Worm (Caenorhabditis elegans) whole organism, early embryonic: ENCODE measurements around the gene hpl-2.

Experiments used
- F13C5.2 ChIP-seq: sonication (generic microtip); optimal IDR thresholded peaks from 2 replicates; lab custom pipeline; 2017; ENCODE audit warnings: mild to moderate bottlenecking, missing genetic modification characterization, inconsistent platforms, missing compliant biosample characterization
- aly-1 ChIP-seq: sonication (generic microtip); optimal IDR thresholded peaks from 2 replicates; lab custom pipeline; 2016; ENCODE audit warnings: missing genetic modification characterization, missing compliant biosample characterization
- ama-1 ChIP-seq: fragments of 150-350 bp; optimal IDR thresholded peaks from 2 replicates; lab custom pipeline; 2014
- ceh-13 ChIP-seq: fragments of 200-800 bp; sonication (Bioruptor generic); optimal IDR thresholded peaks from 2 replicates; lab custom pipeline; 2018; ENCODE audit warnings: mild to moderate bottlenecking, missing genetic modification characterization, missing compliant biosample characterization
- ets-7 ChIP-seq: sonication (generic microtip); optimal IDR thresholded peaks from 2 replicates; lab custom pipeline; 2016; ENCODE audit warnings: missing genotype, missing genetic modification characterization, missing compliant biosample characterization
- flt-1 ChIP-seq: fragments of 200-800 bp; sonication (Bioruptor generic); IDR thresholded peaks from 2 replicates; pipeline ENCODE4 v1.3.6; 2022; ENCODE audit warnings: missing genetic modification characterization, missing compliant biosample characterization
- hmbx-1 ChIP-seq: sonication (generic microtip); optimal IDR thresholded peaks from 2 replicates; lab custom pipeline; 2016; ENCODE audit warnings: mild to moderate bottlenecking, missing genetic modification characterization, missing compliant biosample characterization
- hmg-4 ChIP-seq: fragments of 200-800 bp; sonication (Bioruptor generic); optimal IDR thresholded peaks from 2 replicates; lab custom pipeline; 2018; ENCODE audit warnings: mild to moderate bottlenecking, missing genetic modification characterization, missing compliant biosample characterization
- hnd-1 ChIP-seq: sonication (generic microtip); optimal IDR thresholded peaks from 2 replicates; lab custom pipeline; 2016; ENCODE audit warnings: missing genetic modification characterization, missing compliant biosample characterization
- pes-1 ChIP-seq: fragments of 200-800 bp; sonication (Bioruptor generic); IDR thresholded peaks from 2 replicates; pipeline ENCODE4 v1.3.6; 2022; ENCODE audit warnings: missing genetic modification reagents, missing genetic modification characterization, missing compliant biosample characterization
- scrt-1 ChIP-seq: fragments of 200-800 bp; sonication (Bioruptor generic); IDR thresholded peaks from 2 replicates; pipeline ENCODE4 v1.3.6; 2022; ENCODE audit warnings: missing genetic modification characterization, missing compliant biosample characterization
- sea-1 ChIP-seq: fragments of 200-800 bp; sonication (Bioruptor generic); conservative IDR thresholded peaks from 2 replicates; pipeline ENCODE4 v1.3.6; 2022; ENCODE audit warnings: missing genetic modification characterization, missing compliant biosample characterization
- tbx-37 ChIP-seq: fragments of 200-800 bp; sonication (Bioruptor generic); conservative IDR thresholded peaks from 2 replicates; pipeline ENCODE4 v1.3.6; 2022; ENCODE audit warnings: missing genetic modification reagents, missing genetic modification characterization, missing compliant biosample characterization

DNA sequence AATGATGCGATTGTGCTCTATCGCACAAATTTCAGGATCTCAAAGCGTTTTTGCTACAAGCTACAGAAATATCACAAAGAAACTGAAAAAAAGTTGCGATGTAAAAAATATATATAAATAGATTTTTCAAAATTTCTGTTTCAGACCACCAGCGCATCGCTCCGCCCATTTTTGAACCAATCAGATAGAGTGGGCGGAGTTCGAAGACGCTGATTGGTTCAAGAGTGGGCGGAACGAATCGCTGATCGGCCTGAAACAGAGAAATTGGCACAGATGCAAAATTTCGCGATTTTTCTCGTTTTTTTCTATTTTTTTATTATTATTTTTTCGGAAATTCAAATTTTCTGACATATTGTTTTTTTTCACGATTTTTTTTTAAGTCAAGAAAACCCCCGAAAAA, 52.5 kb downstream of the hpl-2 start:
- TF ChIP-seq ama-1 (no peak), hnd-1 (no peak), tbx-37 (no peak), pes-1 (GFP tag; lab: Robert Waterston, UW) (no peak), F13C5.2 (tag; lab: Kevin White, UChicago) (no peak), ceh-13 (GFP tag; lab: Kevin White, UChicago) (no peak), sea-1 (GFP tag; lab: Robert Waterston, UW) (no peak), scrt-1 (GFP tag; lab: Robert Waterston, UW) (no peak), aly-1 (no peak), ets-7 (no peak), hmbx-1 (no peak), hmg-4 (GFP tag; lab: Kevin White, UChicago) (no peak), flt-1 (GFP tag; lab: Robert Waterston, UW) (no peak)
